Worm (Caenorhabditis elegans): ENCODE data around the gene str-45.
A peak's percentile ranks its signal among the peaks of the same experiment; 100 is the strongest.

Gene str-45

DNA sequence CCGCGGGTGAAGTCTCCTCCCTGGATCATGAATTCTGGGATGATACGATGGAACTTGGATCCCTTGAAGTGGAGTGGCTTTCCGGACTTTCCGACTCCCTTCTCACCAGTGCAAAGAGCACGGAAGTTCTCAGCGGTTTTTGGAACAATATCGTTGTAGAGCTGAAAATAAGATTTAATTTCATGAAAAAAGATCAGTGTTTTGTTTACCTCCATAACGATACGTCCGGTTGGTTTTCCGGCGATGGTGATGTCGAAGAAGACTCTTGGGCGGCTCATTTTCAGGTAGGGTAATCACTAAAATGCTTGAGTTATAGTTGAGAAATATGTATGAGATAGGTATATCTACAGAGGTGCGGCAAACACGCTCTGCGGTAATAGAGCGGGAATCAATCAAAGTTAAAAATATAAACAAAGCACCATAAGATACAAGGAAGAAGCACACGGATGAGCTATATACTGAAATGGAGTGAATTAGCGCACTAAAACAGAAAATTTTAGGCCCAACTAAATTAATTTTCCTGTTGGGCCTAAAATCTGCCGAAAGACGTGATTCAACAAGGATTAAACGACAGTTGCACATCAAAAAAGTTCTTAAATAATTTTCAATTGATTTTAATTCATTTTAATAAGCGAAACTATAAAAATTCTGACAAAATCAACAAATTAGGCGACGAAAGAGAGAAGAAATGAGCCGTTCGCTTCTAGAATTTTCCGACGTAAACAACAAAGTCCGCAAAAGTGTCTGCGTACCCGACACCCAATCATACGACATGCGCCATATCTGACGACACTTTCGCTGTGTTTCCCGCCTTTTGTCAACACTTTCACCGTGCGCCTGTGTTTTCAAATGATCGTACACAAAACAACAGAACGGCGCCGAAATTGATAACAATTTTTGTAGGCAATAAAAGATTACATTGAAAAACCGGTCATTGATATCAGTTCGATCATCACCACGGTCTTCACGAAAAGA, 28.6 kb downstream of the str-45 start, which contains the start of the genes cyn-7 and bath-36 (continued):
- TF ChIP-seq hmg-1.2 (GFP tag; IDR thresholded peaks at IDR 0.05) (peak; percentile 33), lsl-1 (GFP tag; optimal IDR thresholded peaks at IDR 0.05) (peak; percentile 49), atf-7 (tag; optimal IDR thresholded peaks at IDR 0.05) (peak; percentile 28), ztf-25 (GFP tag; IDR thresholded peaks at IDR 0.05) (no peak), hrde-1 (tag; optimal IDR thresholded peaks at IDR 0.05; ENCODE audit: borderline replicate concordance) (no peak), Y95B8A.8 (GFP tag; IDR thresholded peaks at IDR 0.05) (0 out of 2 replicates have a peak, but pooled peaks have one; percentile 26), athp-1 (tag; optimal IDR thresholded peaks at IDR 0.05) (no peak), F10E7.11 (tag; optimal IDR thresholded peaks at IDR 0.05) (no peak), xnd-1 (tag; optimal IDR thresholded peaks at IDR 0.05) (peak; percentile 65), hsf-1 (GFP tag; IDR thresholded peaks at IDR 0.05) (peak; percentile 99), F49E8.2 (tag; optimal IDR thresholded peaks at IDR 0.05; ENCODE audit: insufficient read depth) (peak; percentile 15), ets-4 (GFP tag; optimal IDR thresholded peaks at IDR 0.05) (peak; percentile 10), madf-10 (tag; optimal IDR thresholded peaks at IDR 0.05) (peak; percentile 8), ekl-4 (GFP tag; IDR thresholded peaks at IDR 0.05) (peak; percentile 52), lin-26 (GFP tag; IDR thresholded peaks at IDR 0.05) (peak; percentile 34; the same call in 1 of the 2 replicates), nhr-27 (tag; optimal IDR thresholded peaks at IDR 0.05) (no peak), lin-54 (GFP tag; optimal IDR thresholded peaks at IDR 0.05) (peak; percentile 83), ztf-6 (GFP tag; IDR thresholded peaks at IDR 0.05) (no peak), snpc-3.4 (tag; optimal IDR thresholded peaks at IDR 0.05) (peak; percentile 76), ceh-79 (tag; optimal IDR thresholded peaks at IDR 0.05) (no peak), nhr-80 (tag; optimal IDR thresholded peaks at IDR 0.05) (peak; percentile 80), K11D2.4 (GFP tag; IDR thresholded peaks at IDR 0.05) (peak; percentile 71; the same call in 1 of the 2 replicates), C17E4.6 (GFP tag; IDR thresholded peaks at IDR 0.05) (0 out of 2 replicates have a peak, but pooled peaks have one; percentile 26), B0261.1 (tag; optimal IDR thresholded peaks at IDR 0.05) (peak; percentile 7), rpc-1 (optimal IDR thresholded peaks at IDR 0.05) (peak; percentile 28), rpc-1 (tag; optimal IDR thresholded peaks at IDR 0.05) (no peak), snpc-1.3 (tag; optimal IDR thresholded peaks at IDR 0.05; ENCODE audit: insufficient read depth) (peak; percentile 38)

DNA sequence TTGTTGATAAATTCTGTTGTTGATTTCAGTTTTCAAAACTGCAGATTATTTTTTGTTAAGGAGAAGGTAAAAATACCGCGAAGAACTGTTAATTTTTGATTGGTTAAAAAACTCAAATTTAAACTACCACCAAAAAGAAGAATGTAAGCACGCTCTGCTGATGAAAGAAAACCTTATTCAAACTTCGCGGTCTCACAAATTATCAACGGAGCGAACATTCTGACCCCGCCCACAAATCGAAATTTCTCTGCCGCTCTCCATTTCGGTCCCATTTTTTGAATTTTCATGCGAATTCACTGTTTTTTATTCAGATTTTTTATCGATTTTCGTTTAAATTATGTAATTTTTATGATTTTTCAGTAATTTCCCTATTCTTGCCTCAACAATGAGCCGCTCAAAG, 30.8 kb downstream of the str-45 start, which contains the start of gene cyn-3:
Gene cyn-3, plus strand, starts transcription at position 361 of the 400 bp plus-strand sequence.
- TF ChIP-seq Y79H2A.3 (GFP tag; conservative IDR thresholded peaks at IDR 0.05) (no peak), lag-1 (GFP tag; IDR thresholded peaks at IDR 0.05) (no peak), dox-1 (GFP tag; IDR thresholded peaks at IDR 0.05) (peak; percentile 75), F10E7.11 (tag; optimal IDR thresholded peaks at IDR 0.05) (no peak), lin-40 (tag; optimal IDR thresholded peaks at IDR 0.05) (peak; percentile 76), madf-8 (GFP tag; conservative IDR thresholded peaks at IDR 0.05) (peak; percentile 54), snpc-4 (GFP tag; optimal IDR thresholded peaks at IDR 0.05) (peak; percentile 30), snpc-4 (tag; optimal IDR thresholded peaks at IDR 0.05) (peak; percentile 11 to 68 (median 52)), bed-1 (GFP tag; IDR thresholded peaks at IDR 0.05) (no peak), nhr-80 (tag; optimal IDR thresholded peaks at IDR 0.05) (no peak), attf-6 (GFP tag; IDR thresholded peaks at IDR 0.05) (peak; percentile 50; the same call in 1 of the 2 replicates), lsl-1 (GFP tag; optimal IDR thresholded peaks at IDR 0.05) (peak; percentile 44), rpc-1 (optimal IDR thresholded peaks at IDR 0.05) (no peak), rpc-1 (tag; optimal IDR thresholded peaks at IDR 0.05) (no peak), K11D2.4 (GFP tag; IDR thresholded peaks at IDR 0.05) (no peak; the same call in 1 of the 2 replicates), nfya-2 (GFP tag; IDR thresholded peaks at IDR 0.05) (no peak), F39B2.1 (GFP tag; IDR thresholded peaks at IDR 0.05) (no peak), F57A8.1 (GFP tag; optimal IDR thresholded peaks at IDR 0.05) (no peak), ekl-4 (GFP tag; IDR thresholded peaks at IDR 0.05) (peak; percentile 71; the same call in 1 of the 2 replicates), let-607 (tag; optimal IDR thresholded peaks at IDR 0.05) (no peak), ztf-28 (GFP tag; IDR thresholded peaks at IDR 0.05) (no peak), F23B12.7 (tag; optimal IDR thresholded peaks at IDR 0.05; ENCODE audit: insufficient read depth) (peak; percentile 90), pha-4 (tag; optimal IDR thresholded peaks at IDR 0.05) (peak; percentile 44), nfyb-1 (GFP tag; IDR thresholded peaks at IDR 0.05) (peak; percentile 91)

Measured in whole organism, young adult.